Worm (Caenorhabditis elegans): ENCODE measurements around the gene dve-1.

- no peak for TF ChIP-seq him-1 (tag; optimal IDR thresholded peaks at IDR 0.05)
- no peak for TF ChIP-seq dao-5 (tag; optimal IDR thresholded peaks at IDR 0.05)
- TF ChIP-seq W03F9.2 (tag; optimal IDR thresholded peaks at IDR 0.05) = no peak
These were observed 28.0 kb upstream of the dve-1 start for ce11 chrX:461623-462022.

Measured in whole organism, L4/young adult.